Worm (Caenorhabditis elegans) whole organism, mixed stage, embryonic: ENCODE results near the gene trpp-11.

Experiments
- M03D4.4 ChIP-seq: sonication (generic microtip); optimal IDR thresholded peaks from 2 replicates; lab custom pipeline; 2017; ENCODE audit warnings: mild to moderate bottlenecking, missing genetic modification characterization, missing compliant biosample characterization
- elt-1 ChIP-seq: sonication (generic microtip); optimal IDR thresholded peaks from 2 replicates; lab custom pipeline; 2017; ENCODE audit warnings: missing genetic modification characterization, mild to moderate bottlenecking, missing compliant biosample characterization, antibody characterized with exemption, moderate library complexity, borderline replicate concordance; ENCODE audit not compliant: insufficient read depth
- lsy-2 ChIP-seq: fragments of 150-350 bp; optimal IDR thresholded peaks from 2 replicates; lab custom pipeline; 2014; ENCODE audit warnings: missing biosample characterization, missing genetic modification characterization
- unc-120 ChIP-seq: sonication (generic microtip); optimal IDR thresholded peaks from 2 replicates; lab custom pipeline; 2017; ENCODE audit warnings: missing genetic modification characterization, missing compliant biosample characterization; ENCODE audit not compliant: poor library complexity, severe bottlenecking

DNA sequence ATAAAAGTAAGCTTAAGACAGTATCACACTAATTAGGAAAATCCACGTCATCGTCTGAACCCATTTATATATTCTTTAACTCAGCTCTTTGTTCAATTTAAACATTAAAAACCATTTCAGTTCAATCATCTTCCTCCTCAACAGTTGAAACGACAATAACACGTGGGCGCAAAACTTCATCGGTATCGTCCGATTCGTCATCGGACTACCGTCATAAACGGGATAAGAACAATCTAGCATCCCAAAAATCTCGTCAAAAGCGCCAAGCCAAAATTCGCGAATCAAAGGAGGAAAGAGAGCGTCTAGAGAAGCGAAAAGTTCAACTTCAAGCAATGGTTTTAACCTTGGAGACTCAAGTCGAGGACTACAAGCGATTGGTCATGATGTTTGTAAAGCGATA is 40.3 kb downstream of the trpp-11 start:
- TF ChIP-seq elt-1 (tag; lab: Kevin White, UChicago) (no peak), unc-120 (no peak), lsy-2 (tag; lab: Kevin White, UChicago) (no peak), M03D4.4 (tag; lab: Kevin White, UChicago) (no peak)
